Worm (Caenorhabditis elegans) whole organism, young adult: Measurements from ENCODE around the gene wdr-83.

Experiments used
- B0035.1 ChIP-seq: sonication (generic microtip); optimal IDR thresholded peaks from 2 replicates; lab custom pipeline; 2016; ENCODE audit warnings: missing genetic modification characterization, mild to moderate bottlenecking, missing compliant biosample characterization, missing genotype, missing genetic modification reagents
- B0336.3 ChIP-seq: fragments of 200-800 bp; sonication (Bioruptor generic); IDR thresholded peaks from 2 replicates; pipeline ENCODE4 v1.3.6; 2022; ENCODE audit warnings: missing genetic modification characterization, missing compliant biosample characterization
- C06A6.2 ChIP-seq: fragments of 200-800 bp; sonication (Bioruptor generic); conservative IDR thresholded peaks from 2 replicates; pipeline ENCODE4 v1.3.6; 2022; ENCODE audit warnings: missing genetic modification characterization, missing compliant biosample characterization
- C17E4.6 ChIP-seq: fragments of 200-800 bp; sonication (Bioruptor generic); IDR thresholded peaks from 2 replicates; pipeline ENCODE4 v1.3.6; 2022; ENCODE audit warnings: missing genetic modification reagents, missing genetic modification characterization, missing compliant biosample characterization
- F22D6.2 ChIP-seq: sonication (generic microtip); optimal IDR thresholded peaks from 2 replicates; lab custom pipeline; 2016; ENCODE audit warnings: mild to moderate bottlenecking, missing genetic modification characterization, missing compliant biosample characterization
- F33H1.4 ChIP-seq: fragments of 200-800 bp; sonication (Bioruptor generic); IDR thresholded peaks from 2 replicates; pipeline ENCODE4 v1.3.6; 2022; ENCODE audit warnings: missing genetic modification reagents, missing genetic modification characterization, missing compliant biosample characterization
- F39B2.1 ChIP-seq: fragments of 200-800 bp; sonication (Bioruptor generic); IDR thresholded peaks from 2 replicates; pipeline ENCODE4 v1.3.6; 2022; ENCODE audit warnings: missing genetic modification reagents, missing genetic modification characterization, missing compliant biosample characterization
- F49E8.2 ChIP-seq: sonication (generic microtip); optimal IDR thresholded peaks from 3 replicates; lab custom pipeline; 2017; ENCODE audit warnings: missing genetic modification characterization, mild to moderate bottlenecking, missing compliant biosample characterization, antibody characterized with exemption, moderate library complexity; ENCODE audit not compliant: insufficient read depth
- F57A8.1 ChIP-seq: fragments of 200-800 bp; sonication (Bioruptor generic); optimal IDR thresholded peaks from 2 replicates; lab custom pipeline; 2018; ENCODE audit warnings: mild to moderate bottlenecking, missing genetic modification characterization, moderate library complexity, missing compliant biosample characterization
- F57C9.4 ChIP-seq: sonication (generic microtip); optimal IDR thresholded peaks from 2 replicates; lab custom pipeline; 2017; ENCODE audit warnings: mild to moderate bottlenecking, missing genetic modification characterization, missing compliant biosample characterization
- T07F8.4 ChIP-seq: sonication (generic microtip); optimal IDR thresholded peaks from 2 replicates; lab custom pipeline; 2016; ENCODE audit warnings: mild to moderate bottlenecking, missing genetic modification characterization, moderate library complexity, missing compliant biosample characterization
- Y53F4B.3 ChIP-seq: fragments of 200-800 bp; sonication (Bioruptor generic); IDR thresholded peaks from 2 replicates; pipeline ENCODE4 v1.3.6; 2022; ENCODE audit warnings: missing genetic modification reagents, missing genetic modification characterization, missing compliant biosample characterization
- Y56A3A.18 ChIP-seq: fragments of 200-800 bp; sonication (Bioruptor generic); IDR thresholded peaks from 2 replicates; pipeline ENCODE4 v1.3.6; 2022; ENCODE audit warnings: missing genetic modification reagents, missing genetic modification characterization, missing compliant biosample characterization
- ZK185.1 ChIP-seq: sonication (generic microtip); optimal IDR thresholded peaks from 2 replicates; lab custom pipeline; 2016; ENCODE audit warnings: mild to moderate bottlenecking, missing genetic modification characterization, missing compliant biosample characterization; ENCODE audit not compliant: poor library complexity, severe bottlenecking
- attf-3 ChIP-seq: fragments of 200-800 bp; sonication (Bioruptor generic); conservative IDR thresholded peaks from 2 replicates; pipeline ENCODE4 v1.3.6; 2022; ENCODE audit warnings: missing genetic modification reagents, missing genetic modification characterization, missing compliant biosample characterization
- attf-5 ChIP-seq: fragments of 200-800 bp; sonication (Bioruptor generic); optimal IDR thresholded peaks from 2 replicates; lab custom pipeline; 2018; ENCODE audit warnings: mild to moderate bottlenecking, missing genetic modification characterization, missing compliant biosample characterization
- ceh-100 ChIP-seq: fragments of 200-800 bp; sonication (Bioruptor generic); IDR thresholded peaks from 2 replicates; pipeline ENCODE4 v1.3.6; 2022; ENCODE audit warnings: missing genetic modification reagents, missing genetic modification characterization, missing compliant biosample characterization
- ceh-27 ChIP-seq: fragments of 200-800 bp; sonication (Bioruptor generic); optimal IDR thresholded peaks from 2 replicates; lab custom pipeline; 2018; ENCODE audit warnings: mild to moderate bottlenecking, missing genetic modification characterization, moderate library complexity, missing compliant biosample characterization
- ceh-91 ChIP-seq: fragments of 200-800 bp; sonication (Bioruptor generic); IDR thresholded peaks from 2 replicates; pipeline ENCODE4 v1.3.6; 2022; ENCODE audit warnings: missing genetic modification reagents, missing genetic modification characterization, missing compliant biosample characterization
- chd-7 ChIP-seq: sonication (generic microtip); optimal IDR thresholded peaks from 2 replicates; lab custom pipeline; 2016; ENCODE audit warnings: mild to moderate bottlenecking, missing genetic modification characterization, moderate library complexity, missing compliant biosample characterization
- die-1 ChIP-seq: sonication (generic microtip); optimal IDR thresholded peaks from 2 replicates; lab custom pipeline; 2016; ENCODE audit warnings: missing genotype, mild to moderate bottlenecking, missing genetic modification characterization, missing compliant biosample characterization
- dox-1 ChIP-seq: fragments of 200-800 bp; sonication (Bioruptor generic); IDR thresholded peaks from 2 replicates; pipeline ENCODE4 v1.3.6; 2022; ENCODE audit warnings: missing genetic modification reagents, missing genetic modification characterization, missing compliant biosample characterization
- dpff-1 ChIP-seq: sonication (generic microtip); optimal IDR thresholded peaks from 2 replicates; lab custom pipeline; 2017; ENCODE audit warnings: mild to moderate bottlenecking, missing genetic modification characterization, missing compliant biosample characterization
- egl-18 ChIP-seq: fragments of 200-800 bp; sonication (Bioruptor generic); IDR thresholded peaks from 2 replicates; pipeline ENCODE4 v1.3.6; 2022; ENCODE audit warnings: missing genetic modification reagents, missing genetic modification characterization, missing compliant biosample characterization
- egrh-3 ChIP-seq: fragments of 200-800 bp; sonication (Bioruptor generic); IDR thresholded peaks from 2 replicates; pipeline ENCODE4 v1.3.6; 2022; ENCODE audit warnings: missing genetic modification reagents, missing genetic modification characterization, missing compliant biosample characterization
- him-1 ChIP-seq: sonication (generic microtip); optimal IDR thresholded peaks from 2 replicates; lab custom pipeline; 2016; ENCODE audit warnings: missing genotype, missing genetic modification reagents, missing genetic modification characterization, missing compliant biosample characterization
- hmg-1.2 ChIP-seq: fragments of 200-800 bp; sonication (Bioruptor generic); IDR thresholded peaks from 2 replicates; pipeline ENCODE4 v1.3.6; 2022; ENCODE audit warnings: missing genetic modification reagents, missing genetic modification characterization, missing compliant biosample characterization
- lin-35 ChIP-seq, 3 experiments: fragments of 150-350 bp in 2 of 3; sonication (generic microtip) in 1 of 3; optimal IDR thresholded peaks; 2 replicates each; lab custom pipeline; 2014 to 2018; ENCODE audit warnings: missing biosample characterization in 3 of 3, missing genetic modification characterization in 3 of 3, missing genetic modification reagents in 3 of 3
- lin-54 ChIP-seq: fragments of 200-800 bp; sonication (Bioruptor generic); optimal IDR thresholded peaks from 2 replicates; lab custom pipeline; 2018; ENCODE audit warnings: mild to moderate bottlenecking, missing genetic modification characterization, missing compliant biosample characterization
- madf-6 ChIP-seq: fragments of 200-800 bp; sonication (Bioruptor generic); IDR thresholded peaks from 2 replicates; pipeline ENCODE4 v1.3.6; 2022; ENCODE audit warnings: missing genetic modification reagents, missing genetic modification characterization, missing compliant biosample characterization
- madf-8 ChIP-seq: fragments of 200-800 bp; sonication (Bioruptor generic); conservative IDR thresholded peaks from 2 replicates; pipeline ENCODE4 v1.3.6; 2022; ENCODE audit warnings: missing genetic modification reagents, missing genetic modification characterization, missing compliant biosample characterization
- mcd-1 ChIP-seq: fragments of 200-800 bp; sonication (Bioruptor generic); IDR thresholded peaks from 2 replicates; pipeline ENCODE4 v1.3.6; 2022; ENCODE audit warnings: missing genetic modification reagents, missing genetic modification characterization, missing compliant biosample characterization
- mxl-1 ChIP-seq: sonication (generic microtip); optimal IDR thresholded peaks from 2 replicates; lab custom pipeline; 2016; ENCODE audit warnings: missing genetic modification characterization, missing compliant biosample characterization
- nhr-80 ChIP-seq: sonication (generic microtip); optimal IDR thresholded peaks from 2 replicates; lab custom pipeline; 2016; ENCODE audit warnings: missing genetic modification characterization, missing compliant biosample characterization
- pha-4 ChIP-seq: fragments of 150-350 bp; sonication (generic microtip); optimal IDR thresholded peaks from 2 replicates; lab custom pipeline; 2014; ENCODE audit warnings: missing biosample characterization, missing genetic modification reagents, missing genetic modification characterization
- rcor-1 ChIP-seq: fragments of 200-800 bp; sonication (Bioruptor generic); IDR thresholded peaks from 2 replicates; pipeline ENCODE4 v1.3.6; 2022; ENCODE audit warnings: missing genetic modification reagents, missing genetic modification characterization, missing compliant biosample characterization
- rpc-1 ChIP-seq, 2 experiments: fragments of 150-350 bp in 1 of 2; sonication (generic microtip) in 1 of 2; optimal IDR thresholded peaks; 2 replicates each; lab custom pipeline; 2014 to 2018; ENCODE audit warnings: missing biosample characterization in 1 of 2, missing genetic modification characterization in 1 of 2, missing genetic modification reagents in 1 of 2, missing genotype in 1 of 2
- sdz-38 ChIP-seq: sonication (generic microtip); optimal IDR thresholded peaks from 2 replicates; lab custom pipeline; 2016; ENCODE audit warnings: missing genotype, missing genetic modification characterization, missing compliant biosample characterization
- snpc-1.1 ChIP-seq: sonication (generic microtip); optimal IDR thresholded peaks from 2 replicates; lab custom pipeline; 2017; ENCODE audit warnings: missing genetic modification characterization, mild to moderate bottlenecking, missing compliant biosample characterization, antibody characterized with exemption, moderate library complexity, missing genotype, missing genetic modification reagents; ENCODE audit not compliant: insufficient read depth
- snpc-3.4 ChIP-seq: sonication (generic microtip); optimal IDR thresholded peaks from 2 replicates; lab custom pipeline; 2017; ENCODE audit warnings: missing genetic modification characterization, mild to moderate bottlenecking, missing compliant biosample characterization, antibody characterized with exemption, moderate library complexity, missing genotype, missing genetic modification reagents
- tbp1 ChIP-seq: fragments of 200-800 bp; sonication (Bioruptor generic); optimal IDR thresholded peaks from 2 replicates; lab custom pipeline; 2018; ENCODE audit warnings: mild to moderate bottlenecking, missing genetic modification characterization, missing compliant biosample characterization
- ztf-18 ChIP-seq: sonication (generic microtip); optimal IDR thresholded peaks from 2 replicates; lab custom pipeline; 2016; ENCODE audit warnings: missing genotype, mild to moderate bottlenecking, missing genetic modification characterization, missing compliant biosample characterization
- ztf-22 ChIP-seq: fragments of 200-800 bp; sonication (Bioruptor generic); optimal IDR thresholded peaks from 2 replicates; lab custom pipeline; 2018; ENCODE audit warnings: mild to moderate bottlenecking, missing genetic modification characterization, moderate library complexity, missing compliant biosample characterization
- ztf-26 ChIP-seq: sonication (generic microtip); optimal IDR thresholded peaks from 2 replicates; lab custom pipeline; 2017; ENCODE audit warnings: missing genetic modification characterization, missing compliant biosample characterization

Gene wdr-83

DNA sequence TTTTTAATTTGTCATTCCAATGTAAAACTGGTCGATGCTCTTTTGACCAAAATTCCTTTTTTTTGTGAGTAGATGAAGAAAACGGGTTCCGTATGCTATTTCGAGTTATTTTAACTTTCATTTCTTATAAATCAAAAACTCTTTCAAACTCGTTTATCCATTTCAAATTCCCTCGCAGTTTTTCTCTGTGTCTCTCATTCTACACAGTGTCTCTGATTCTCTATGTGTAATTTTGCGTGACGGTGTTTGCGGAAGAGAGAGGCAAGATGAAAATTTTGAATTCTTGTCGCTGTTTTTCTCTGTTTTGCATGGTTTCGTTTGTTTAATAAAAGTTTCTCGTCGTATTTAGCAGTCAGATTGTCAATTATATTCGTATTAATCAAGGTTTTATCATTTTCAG, 32.4 kb downstream of the wdr-83 start, which contains the start of gene citk-2 (continued):
- TF ChIP-seq F33H1.4 (GFP tag; lab: Robert Waterston, UW) (peak; percentile 59), chd-7 (tag; lab: Kevin White, UChicago) (no peak), attf-5 (GFP tag; lab: Kevin White, UChicago) (peak; percentile 19), tbp1 (GFP tag; lab: Kevin White, UChicago) (peak; percentile 57), snpc-3.4 (tag; lab: Kevin White, UChicago) (peak; percentile 55), lin-35 (GFP tag; optimal IDR thresholded peaks at IDR 0.05; lab: Kevin White, UChicago) (peak; percentile 52 to 98 (median 71)), lin-54 (GFP tag; lab: Kevin White, UChicago) (peak; percentile 97), B0035.1 (tag; lab: Kevin White, UChicago) (no peak), ZK185.1 (peak; percentile 53), F57A8.1 (GFP tag; lab: Kevin White, UChicago) (no peak), ceh-91 (0 out of 2 replicates have a peak, but pooled peaks have one; percentile 37), dpff-1 (tag; lab: Kevin White, UChicago) (no peak), ceh-27 (GFP tag; lab: Kevin White, UChicago) (peak; percentile 72), Y53F4B.3 (GFP tag; lab: Robert Waterston, UW) (no peak), ztf-18 (tag; lab: Kevin White, UChicago) (peak; percentile 5), egrh-3 (GFP tag; lab: Robert Waterston, UW) (no peak), madf-6 (GFP tag; lab: Robert Waterston, UW) (peak; percentile 58), snpc-1.1 (peak; percentile 41), egl-18 (GFP tag; lab: Robert Waterston, UW) (0 out of 2 replicates have a peak, but pooled peaks have one; percentile 13), him-1 (tag; lab: Kevin White, UChicago) (no peak), T07F8.4 (tag; lab: Kevin White, UChicago) (no peak), sdz-38 (no peak), madf-8 (GFP tag; lab: Robert Waterston, UW) (no peak), dox-1 (peak; percentile 30; the same call in 1 of the 2 replicates), nhr-80 (no peak), ceh-100 (GFP tag; lab: Robert Waterston, UW) (peak; percentile 73), F22D6.2 (no peak), mcd-1 (GFP tag; lab: Robert Waterston, UW) (peak; percentile 79), F57C9.4 (tag; lab: Kevin White, UChicago) (no peak), C17E4.6 (GFP tag; lab: Robert Waterston, UW) (no peak), pha-4 (tag; lab: Kevin White, UChicago) (peak; percentile 90), F49E8.2 (tag; lab: Kevin White, UChicago) (no peak), rpc-1 (optimal IDR thresholded peaks at IDR 0.05; lab: Kevin White, UChicago) (no peak), rpc-1 (tag; optimal IDR thresholded peaks at IDR 0.05; lab: Kevin White, UChicago) (no peak), F39B2.1 (GFP tag; lab: Robert Waterston, UW) (no peak), mxl-1 (tag; lab: Kevin White, UChicago) (no peak), die-1 (tag; lab: Kevin White, UChicago) (no peak), B0336.3 (GFP tag; lab: Robert Waterston, UW) (0 out of 2 replicates have a peak, but pooled peaks have one; percentile 25), hmg-1.2 (GFP tag; lab: Robert Waterston, UW) (peak; percentile 97), C06A6.2 (GFP tag; lab: Robert Waterston, UW) (0 out of 2 replicates have a peak, but pooled peaks have one; percentile 50), Y56A3A.18 (GFP tag; lab: Robert Waterston, UW) (0 out of 2 replicates have a peak, but pooled peaks have one; percentile 77), ztf-26 (tag; lab: Kevin White, UChicago) (peak; percentile 4), attf-3 (GFP tag; lab: Robert Waterston, UW) (peak; percentile 30; the same call in 1 of the 2 replicates), ztf-22 (no peak), rcor-1 (GFP tag; lab: Robert Waterston, UW) (peak; percentile 47)
